Worm (Caenorhabditis elegans) whole organism, young adult: ENCODE data around the gene fipr-6.

Experiments used
- F57C9.4 ChIP-seq: sonication (generic microtip); optimal IDR thresholded peaks from 2 replicates; lab custom pipeline; 2017; ENCODE audit warnings: mild to moderate bottlenecking, missing genetic modification characterization, missing compliant biosample characterization
- ZK185.1 ChIP-seq: sonication (generic microtip); optimal IDR thresholded peaks from 2 replicates; lab custom pipeline; 2016; ENCODE audit warnings: mild to moderate bottlenecking, missing genetic modification characterization, missing compliant biosample characterization; ENCODE audit not compliant: poor library complexity, severe bottlenecking
- ceh-58 ChIP-seq: fragments of 200-800 bp; sonication (Bioruptor generic); IDR thresholded peaks from 2 replicates; pipeline ENCODE4 v1.3.6; 2022; ENCODE audit warnings: missing genetic modification characterization, missing compliant biosample characterization
- lin-35 ChIP-seq, 3 experiments: fragments of 150-350 bp in 2 of 3; sonication (generic microtip) in 1 of 3; optimal IDR thresholded peaks; 2 replicates each; lab custom pipeline; 2014 to 2018; ENCODE audit warnings: missing biosample characterization in 3 of 3, missing genetic modification characterization in 3 of 3, missing genetic modification reagents in 3 of 3
- madf-10 ChIP-seq: sonication (generic microtip); optimal IDR thresholded peaks from 2 replicates; lab custom pipeline; 2016; ENCODE audit warnings: mild to moderate bottlenecking, missing genetic modification characterization, missing compliant biosample characterization
- nhr-80 ChIP-seq: sonication (generic microtip); optimal IDR thresholded peaks from 2 replicates; lab custom pipeline; 2016; ENCODE audit warnings: missing genetic modification characterization, missing compliant biosample characterization
- repo-1 ChIP-seq: sonication (generic microtip); optimal IDR thresholded peaks from 2 replicates; lab custom pipeline; 2017; ENCODE audit warnings: mild to moderate bottlenecking, missing genetic modification characterization, missing compliant biosample characterization
- ztf-26 ChIP-seq: sonication (generic microtip); optimal IDR thresholded peaks from 2 replicates; lab custom pipeline; 2017; ENCODE audit warnings: missing genetic modification characterization, missing compliant biosample characterization

Gene fipr-6

ce11 chrV:10277579-10277978, 46.5 kb downstream of the fipr-6 start, which contains the start of gene lys-1:
lys-1 (plus strand) TSS chrV:10277904.
- TF ChIP-seq lin-35 (GFP tag; optimal IDR thresholded peaks at IDR 0.05; lab: Kevin White, UChicago) (no peak), nhr-80 (peak; percentile 70), ZK185.1 (tag; lab: Kevin White, UChicago) (peak; percentile 13)

DNA sequence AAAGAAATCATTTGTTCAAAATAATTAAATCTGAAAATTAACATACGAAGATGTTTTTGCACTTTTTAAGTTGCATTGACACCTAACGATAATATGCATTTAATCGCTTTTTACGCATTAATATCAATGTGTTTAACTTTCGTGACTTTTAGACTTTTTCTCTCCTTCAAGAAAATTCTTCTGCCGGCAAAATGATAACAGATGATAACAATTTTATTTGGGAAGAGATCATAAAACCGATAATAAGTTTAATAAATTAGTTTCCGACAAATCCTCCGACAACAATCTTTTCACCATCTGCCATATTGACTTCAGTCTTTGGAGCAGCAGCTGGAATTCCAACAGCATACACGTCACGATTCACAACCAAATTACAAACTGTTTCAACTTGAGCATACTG, 49.1 kb downstream of the fipr-6 start:
- TF ChIP-seq ztf-26 (tag; lab: Kevin White, UChicago) = no peak
- peak; percentile 43 for TF ChIP-seq nhr-80
- TF ChIP-seq repo-1 (tag; lab: Kevin White, UChicago) = no peak
- TF ChIP-seq F57C9.4 (tag; lab: Kevin White, UChicago) = no peak
- TF ChIP-seq madf-10 (tag; lab: Kevin White, UChicago) = no peak
- no peak for TF ChIP-seq ceh-58
